Fruit fly (Drosophila melanogaster) whole organism, embryonic: ENCODE data around the gene ppk20.
A peak's percentile ranks its signal among the peaks of the same experiment; 100 is the strongest.

Source experiments
- BEAF-32 ChIP-seq: fragments of 200-800 bp; sonication (Bioruptor generic); optimal IDR thresholded peaks from 3 replicates; lab custom pipeline; 2017; ENCODE audit warnings: missing biosample characterization, missing genetic modification characterization, mild to moderate bottlenecking, moderate library complexity, missing genetic modification reagents
- CG10366 ChIP-seq: fragments of 200-800 bp; sonication (Bioruptor generic); IDR thresholded peaks from 2 replicates; pipeline ENCODE4 v1.3.6; 2022; ENCODE audit warnings: missing biosample characterization, missing genetic modification characterization
- CG12299 ChIP-seq: fragments of 200-800 bp; sonication (Bioruptor generic); optimal IDR thresholded peaks from 2 replicates; lab custom pipeline; 2018; ENCODE audit warnings: missing biosample characterization, mild to moderate bottlenecking, missing genetic modification characterization
- CG1233 ChIP-seq: fragments of 200-800 bp; sonication (Bioruptor generic); optimal IDR thresholded peaks from 4 replicates; lab custom pipeline; 2018; ENCODE audit warnings: missing biosample characterization, mild to moderate bottlenecking, missing genetic modification characterization
- CG13894 ChIP-seq: fragments of 200-800 bp; sonication (Bioruptor generic); optimal IDR thresholded peaks from 3 replicates; lab custom pipeline; 2018; ENCODE audit warnings: missing biosample characterization, mild to moderate bottlenecking, missing genetic modification characterization, moderate library complexity
- CG14860 ChIP-seq: fragments of 200-800 bp; sonication (Bioruptor generic); IDR thresholded peaks from 3 replicates; pipeline ENCODE4 v1.3.6; 2022; ENCODE audit warnings: missing biosample characterization, missing genetic modification characterization; ENCODE audit not compliant: partially characterized antibody
- CG15696 ChIP-seq: fragments of 200-800 bp; sonication (Bioruptor generic); optimal IDR thresholded peaks from 2 replicates; lab custom pipeline; 2019; ENCODE audit warnings: missing biosample characterization, mild to moderate bottlenecking, missing genetic modification characterization, moderate library complexity
- CG16863 ChIP-seq: fragments of 200-800 bp; sonication (Bioruptor generic); optimal IDR thresholded peaks from 3 replicates; lab custom pipeline; 2016; ENCODE audit warnings: missing biosample characterization, missing genetic modification characterization
- CG17361 ChIP-seq: fragments of 200-800 bp; sonication (Bioruptor generic); IDR thresholded peaks from 3 replicates; pipeline ENCODE4 v1.3.6; 2022; ENCODE audit warnings: missing biosample characterization, missing genetic modification characterization
- CG17612 ChIP-seq: fragments of 200-800 bp; sonication (Bioruptor generic); IDR thresholded peaks from 2 replicates; pipeline ENCODE4 v1.3.6; 2022; ENCODE audit warnings: missing biosample characterization, missing genetic modification characterization
- CG3281 ChIP-seq: fragments of 200-800 bp; sonication (Bioruptor generic); optimal IDR thresholded peaks from 3 replicates; lab custom pipeline; 2017; ENCODE audit warnings: missing biosample characterization, mild to moderate bottlenecking, missing genetic modification characterization
- CG4617 ChIP-seq: fragments of 200-800 bp; sonication (Bioruptor generic); optimal IDR thresholded peaks from 3 replicates; lab custom pipeline; 2016; ENCODE audit warnings: missing biosample characterization, missing genetic modification characterization, borderline replicate concordance
- CG6654 ChIP-seq: fragments of 200-800 bp; sonication (Bioruptor generic); optimal IDR thresholded peaks from 2 replicates; lab custom pipeline; 2017; ENCODE audit warnings: missing biosample characterization, mild to moderate bottlenecking, missing genetic modification characterization
- CG7963 ChIP-seq: fragments of 200-800 bp; sonication (Bioruptor generic); IDR thresholded peaks from 3 replicates; pipeline ENCODE4 v1.3.6; 2022; ENCODE audit warnings: missing biosample characterization, missing genetic modification characterization; ENCODE audit not compliant: partially characterized antibody
- CG9609 ChIP-seq: fragments of 200-800 bp; sonication (Bioruptor generic); optimal IDR thresholded peaks from 3 replicates; lab custom pipeline; 2016; ENCODE audit warnings: missing biosample characterization, missing genetic modification characterization
- CrebB ChIP-seq: fragments of 200-800 bp; sonication (Bioruptor generic); optimal IDR thresholded peaks from 3 replicates; lab custom pipeline; 2018; ENCODE audit warnings: missing biosample characterization, mild to moderate bottlenecking, missing genetic modification characterization
- D19B ChIP-seq: fragments of 200-800 bp; sonication (Bioruptor generic); optimal IDR thresholded peaks from 2 replicates; lab custom pipeline; 2017; ENCODE audit warnings: missing biosample characterization, mild to moderate bottlenecking, missing genetic modification characterization
- Doc2 ChIP-seq: fragments of 200-800 bp; sonication (Bioruptor generic); IDR thresholded peaks from 2 replicates; pipeline ENCODE4 v1.3.6; 2022; ENCODE audit warnings: missing biosample characterization, missing genetic modification characterization
- Fer1 ChIP-seq: fragments of 200-800 bp; sonication (Bioruptor generic); optimal IDR thresholded peaks from 2 replicates; lab custom pipeline; 2017; ENCODE audit warnings: missing biosample characterization, mild to moderate bottlenecking, missing genetic modification characterization
- GATAe ChIP-seq: fragments of 200-800 bp; sonication (Bioruptor generic); conservative IDR thresholded peaks from 2 replicates; pipeline ENCODE4 v1.3.6; 2022; ENCODE audit warnings: missing biosample characterization, missing genetic modification characterization
- Gug ChIP-seq: fragments of 200-800 bp; sonication (Bioruptor generic); IDR thresholded peaks from 4 replicates; pipeline ENCODE4 v1.3.6; 2022; ENCODE audit warnings: missing biosample characterization, missing genetic modification characterization
- HmgZ ChIP-seq: fragments of 200-800 bp; sonication (Bioruptor generic); optimal IDR thresholded peaks from 2 replicates; lab custom pipeline; 2018; ENCODE audit warnings: missing biosample characterization, mild to moderate bottlenecking, missing genetic modification characterization
- Hmx ChIP-seq: fragments of 200-800 bp; sonication (Bioruptor generic); optimal IDR thresholded peaks from 2 replicates; lab custom pipeline; 2016; ENCODE audit warnings: missing biosample characterization, missing genetic modification characterization
- MTF-1 ChIP-seq: fragments of 200-800 bp; sonication (Bioruptor generic); optimal IDR thresholded peaks from 2 replicates; lab custom pipeline; 2018; ENCODE audit warnings: missing biosample characterization, mild to moderate bottlenecking, missing genetic modification characterization, borderline replicate concordance
- Myb ChIP-seq: fragments of 200-800 bp; sonication (Bioruptor generic); optimal IDR thresholded peaks from 2 replicates; lab custom pipeline; 2016; ENCODE audit warnings: missing biosample characterization, missing genetic modification characterization
- Neu2 ChIP-seq: fragments of 200-800 bp; sonication (Bioruptor generic); optimal IDR thresholded peaks from 3 replicates; lab custom pipeline; 2016; ENCODE audit warnings: missing biosample characterization, missing genetic modification characterization, borderline replicate concordance
- Tbp ChIP-seq: fragments of >200 bp; optimal IDR thresholded peaks from 2 replicates; lab custom pipeline; 2018; ENCODE audit warnings: missing biosample characterization, missing genetic modification characterization
- ara ChIP-seq: fragments of 200-800 bp; sonication (Bioruptor generic); IDR thresholded peaks from 2 replicates; pipeline ENCODE4 v1.3.6; 2022; ENCODE audit warnings: missing biosample characterization, missing genetic modification characterization
- bab2 ChIP-seq: fragments of 200-800 bp; sonication (Bioruptor generic); optimal IDR thresholded peaks from 2 replicates; lab custom pipeline; 2016; ENCODE audit warnings: missing biosample characterization, missing genetic modification characterization
- bbx ChIP-seq: fragments of 200-800 bp; sonication (Bioruptor generic); IDR thresholded peaks from 2 replicates; pipeline ENCODE4 v1.3.6; 2022; ENCODE audit warnings: missing biosample characterization, missing genetic modification characterization; ENCODE audit not compliant: partially characterized antibody
- br ChIP-seq: fragments of >200 bp; optimal IDR thresholded peaks from 2 replicates; lab custom pipeline; 2017
- crol ChIP-seq: fragments of 200-800 bp; sonication (Bioruptor generic); IDR thresholded peaks from 2 replicates; pipeline ENCODE4 v1.3.6; 2022; ENCODE audit warnings: missing biosample characterization, missing genetic modification characterization
- da ChIP-seq: fragments of 200-800 bp; sonication (Bioruptor generic); optimal IDR thresholded peaks from 2 replicates; lab custom pipeline; 2016; ENCODE audit warnings: missing biosample characterization, missing genetic modification characterization
- disco-r ChIP-seq: fragments of 200-800 bp; sonication (Bioruptor generic); optimal IDR thresholded peaks from 2 replicates; lab custom pipeline; 2016; ENCODE audit warnings: missing biosample characterization, missing genetic modification characterization
- dpn ChIP-seq, 2 experiments: fragments of 200-800 bp; sonication (Bioruptor generic); optimal IDR thresholded peaks; 3 replicates each; lab custom pipeline; 2016; ENCODE audit warnings: missing biosample characterization in 2 of 2, missing genetic modification characterization in 2 of 2
- esg ChIP-seq: fragments of 200-800 bp; sonication (Bioruptor generic); conservative IDR thresholded peaks from 2 replicates; pipeline ENCODE4 v1.3.6; 2022; ENCODE audit warnings: missing biosample characterization, missing genetic modification characterization
- eve ChIP-seq, 2 experiments: fragments of >200 bp; optimal IDR thresholded peaks; 2 replicates each; lab custom pipeline; 2017; ENCODE audit warnings: missing biosample characterization in 2 of 2, missing genetic modification characterization in 2 of 2
- ham ChIP-seq: fragments of 200-800 bp; sonication (Bioruptor generic); IDR thresholded peaks from 2 replicates; pipeline ENCODE4 v1.3.6; 2022; ENCODE audit warnings: missing biosample characterization, missing genetic modification characterization
- hth ChIP-seq: fragments of >200 bp; optimal IDR thresholded peaks from 2 replicates; lab custom pipeline; 2017; ENCODE audit warnings: inconsistent platforms
- jigr1 ChIP-seq: fragments of 200-800 bp; sonication (Bioruptor generic); IDR thresholded peaks from 3 replicates; pipeline ENCODE4 v1.3.6; 2022; ENCODE audit warnings: missing biosample characterization, missing genetic modification characterization
- jumu ChIP-seq: fragments of 200-800 bp; sonication (Bioruptor generic); optimal IDR thresholded peaks from 3 replicates; lab custom pipeline; 2016; ENCODE audit warnings: missing biosample characterization, missing genetic modification characterization
- lab ChIP-seq: fragments of 200-800 bp; sonication (Bioruptor generic); optimal IDR thresholded peaks from 3 replicates; lab custom pipeline; 2017; ENCODE audit warnings: missing biosample characterization, missing genetic modification characterization, mild to moderate bottlenecking, moderate library complexity, missing genetic modification reagents
- oc ChIP-seq: fragments of 200-800 bp; sonication (Bioruptor generic); optimal IDR thresholded peaks from 2 replicates; lab custom pipeline; 2018; ENCODE audit warnings: missing biosample characterization, mild to moderate bottlenecking, missing genetic modification characterization, moderate library complexity
- peb ChIP-seq: fragments of 200-800 bp; sonication (Bioruptor generic); IDR thresholded peaks from 2 replicates; pipeline ENCODE4 v1.3.6; 2022; ENCODE audit warnings: missing biosample characterization, missing genetic modification characterization
- pita ChIP-seq: fragments of 200-800 bp; sonication (Bioruptor generic); optimal IDR thresholded peaks from 2 replicates; lab custom pipeline; 2017; ENCODE audit warnings: missing biosample characterization, mild to moderate bottlenecking, missing genetic modification characterization
- pnt ChIP-seq: fragments of 200-800 bp; sonication (Bioruptor generic); optimal IDR thresholded peaks from 3 replicates; lab custom pipeline; 2016; ENCODE audit warnings: missing biosample characterization, missing genetic modification characterization
- ro ChIP-seq: fragments of 200-800 bp; sonication (Bioruptor generic); IDR thresholded peaks from 2 replicates; pipeline ENCODE4 v1.3.6; 2022; ENCODE audit warnings: missing biosample characterization, missing genetic modification characterization
- run ChIP-seq: fragments of 200-800 bp; sonication (Bioruptor generic); optimal IDR thresholded peaks from 3 replicates; lab custom pipeline; 2018; ENCODE audit warnings: missing biosample characterization, mild to moderate bottlenecking, missing genetic modification characterization
- schlank ChIP-seq: fragments of 200-800 bp; sonication (Bioruptor generic); optimal IDR thresholded peaks from 2 replicates; lab custom pipeline; 2018; ENCODE audit warnings: missing biosample characterization, mild to moderate bottlenecking, missing genetic modification characterization
- sim ChIP-seq: fragments of 200-800 bp; sonication (Bioruptor generic); IDR thresholded peaks from 2 replicates; pipeline ENCODE4 v1.3.6; 2022; ENCODE audit warnings: missing biosample characterization, missing genetic modification characterization
- sqz ChIP-seq: fragments of 200-800 bp; sonication (Bioruptor generic); optimal IDR thresholded peaks from 3 replicates; lab custom pipeline; 2018; ENCODE audit warnings: missing biosample characterization, mild to moderate bottlenecking, missing genetic modification characterization
- ttk ChIP-seq: fragments of 200-800 bp; sonication (Bioruptor generic); IDR thresholded peaks from 2 replicates; pipeline ENCODE4 v2.1.2; 2022; ENCODE audit warnings: missing biosample characterization, missing genetic modification characterization
- vvl ChIP-seq: fragments of 200-800 bp; sonication (Bioruptor generic); IDR thresholded peaks from 2 replicates; pipeline ENCODE4 v1.3.6; 2022; ENCODE audit warnings: missing biosample characterization, missing genetic modification characterization

ppk20 gene

DNA sequence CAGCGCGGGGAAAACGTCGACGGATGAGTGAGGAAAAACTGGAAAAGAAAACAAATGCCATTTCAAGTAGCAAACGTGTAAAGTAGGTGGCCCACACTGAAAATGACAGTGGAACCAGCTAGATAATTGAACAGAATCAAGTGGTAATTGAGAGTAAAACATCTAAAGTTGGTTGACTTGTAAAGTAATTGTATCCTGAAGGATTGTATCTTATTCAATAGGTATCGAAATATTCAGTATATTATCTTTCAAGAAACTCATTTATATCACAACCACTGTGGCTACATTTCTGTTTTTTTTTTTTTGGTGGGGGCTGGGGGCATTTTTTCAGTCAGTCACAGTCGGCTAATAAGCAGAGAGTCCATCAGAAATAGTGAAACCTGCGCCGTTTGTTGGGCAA, 30.5 kb upstream of the ppk20 start (continued):
- TF ChIP-seq esg (GFP tag; lab: Robert Waterston, UW) (peak; percentile 59), vvl (peak; percentile 86), jumu (peak; percentile 46), CG17612 (GFP tag; lab: Robert Waterston, UW) (no peak), CG7963 (no peak), CG17361 (GFP tag; lab: Robert Waterston, UW) (peak; percentile 66), disco-r (no peak), ham (no peak), Hmx (GFP tag; lab: Kevin White, UChicago) (no peak), br (no peak), ttk (GFP tag; lab: Robert Waterston, UW) (peak; percentile 66; the same call in 1 of the 2 replicates), ro (GFP tag; lab: Robert Waterston, UW) (no peak), bbx (GFP tag; lab: Robert Waterston, UW) (no peak), CrebB (no peak), CG6654 (GFP tag; lab: Kevin White, UChicago) (no peak), sqz (GFP tag; lab: Kevin White, UChicago) (no peak), sim (peak; percentile 58; the same call in 1 of the 2 replicates), run (tag; lab: Kevin White, UChicago) (no peak), peb (GFP tag; lab: Robert Waterston, UW) (peak; percentile 51), hth (no peak), CG14860 (no peak), Fer1 (GFP tag; lab: Kevin White, UChicago) (no peak), Doc2 (GFP tag; lab: Robert Waterston, UW) (no peak), schlank (no peak), crol (GFP tag; lab: Robert Waterston, UW) (no peak), Neu2 (no peak), bab2 (GFP tag; lab: Kevin White, UChicago) (peak; percentile 37), CG10366 (GFP tag; lab: Robert Waterston, UW) (peak; percentile 35; the same call in 1 of the 2 replicates), jigr1 (GFP tag; lab: Robert Waterston, UW) (no peak), pnt (GFP tag; lab: Kevin White, UChicago) (peak; percentile 70), oc (tag; lab: Kevin White, UChicago) (no peak), Gug (GFP tag; lab: Robert Waterston, UW) (no peak), HmgZ (no peak), pita (no peak), CG1233 (GFP tag; lab: Kevin White, UChicago) (no peak), D19B (GFP tag; lab: Kevin White, UChicago) (no peak), dpn (GFP tag; optimal IDR thresholded peaks at IDR 0.05; lab: Kevin White, UChicago) (peak in 1 of 2 experiments; percentile 28), BEAF-32 (GFP tag; lab: Kevin White, UChicago) (no peak), Tbp (no peak), lab (GFP tag; lab: Kevin White, UChicago) (no peak), eve (GFP tag; optimal IDR thresholded peaks at IDR 0.05; lab: Kevin White, UChicago) (no peak), CG12299 (tag; lab: Kevin White, UChicago) (no peak), ara (peak; percentile 76), CG16863 (peak; percentile 2), CG3281 (GFP tag; lab: Kevin White, UChicago) (no peak), CG15696 (no peak), MTF-1 (GFP tag; lab: Kevin White, UChicago) (no peak), CG9609 (GFP tag; lab: Kevin White, UChicago) (no peak), CG4617 (no peak), CG13894 (tag; lab: Kevin White, UChicago) (no peak), da (GFP tag; lab: Kevin White, UChicago) (no peak), GATAe (no peak), Myb (GFP tag; lab: Kevin White, UChicago) (no peak)
